Worm (Caenorhabditis elegans): ENCODE data around the gene col-20.
"Not testable (repeated sequence)": the region's sequence is repeated elsewhere in the genome, so short reads cannot be mapped to it uniquely, and the experiment has no call there.

Gene col-20

DNA sequence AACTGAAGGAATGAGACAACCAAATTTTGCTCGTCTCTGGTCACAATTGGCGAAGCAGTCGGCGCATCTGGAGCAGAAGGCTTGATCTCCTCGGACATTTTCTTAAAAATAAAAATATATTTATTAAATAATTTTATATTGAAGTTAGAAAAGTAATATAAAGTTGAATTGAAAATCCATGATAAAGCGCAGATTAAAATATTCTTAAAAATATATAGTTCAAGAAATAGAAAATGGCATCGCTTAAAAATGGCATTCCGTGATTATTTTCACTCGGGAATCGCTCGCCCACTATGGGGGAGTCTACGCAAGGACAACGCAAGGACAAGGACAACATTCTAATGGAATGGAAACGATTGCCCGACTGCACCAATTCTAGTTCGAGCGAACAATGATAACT lies 33.1 kb upstream of the col-20 start, which contains the start of gene sgt-1:
sgt-1 (minus strand) TSS at position 101 of the 400 bp plus-strand sequence.
- TF ChIP-seq nhr-11, nhr-77, ceh-82 (tag; optimal IDR thresholded peaks at IDR 0.05): not testable (repeated sequence)

- TF ChIP-seq ztf-11 (tag; optimal IDR thresholded peaks at IDR 0.05): no peak
- TF ChIP-seq aly-2 (tag; optimal IDR thresholded peaks at IDR 0.05): no peak
- no peak for TF ChIP-seq lsy-12 (tag; optimal IDR thresholded peaks at IDR 0.05)
- TF ChIP-seq lin-15B (tag; optimal IDR thresholded peaks at IDR 0.05): peak; percentile 33
- peak; percentile 52 for TF ChIP-seq ceh-28 (tag; optimal IDR thresholded peaks at IDR 0.05)
- no peak for TF ChIP-seq daf-12 (tag; optimal IDR thresholded peaks at IDR 0.05)
- peak; percentile 45 for TF ChIP-seq nhr-25 (tag; optimal IDR thresholded peaks at IDR 0.05)
- no peak for TF ChIP-seq eor-1 (tag; optimal IDR thresholded peaks at IDR 0.05)
- no peak for TF ChIP-seq nhr-28 (tag; optimal IDR thresholded peaks at IDR 0.05)
- no peak for TF ChIP-seq zag-1 (tag; optimal IDR thresholded peaks at IDR 0.05)
- no peak for TF ChIP-seq jun-1 (tag; optimal IDR thresholded peaks at IDR 0.05)
- no peak for TF ChIP-seq skn-1 (tag; optimal IDR thresholded peaks at IDR 0.05)
- peak; percentile 64 for TF ChIP-seq elt-2 (tag; optimal IDR thresholded peaks at IDR 0.05)
- no peak for TF ChIP-seq hmg-11 (tag; optimal IDR thresholded peaks at IDR 0.05)
- no peak for TF ChIP-seq nhr-76 (tag; optimal IDR thresholded peaks at IDR 0.05)
- TF ChIP-seq ceh-82 (tag; optimal IDR thresholded peaks at IDR 0.05): no peak
- no peak for TF ChIP-seq elt-1 (tag; optimal IDR thresholded peaks at IDR 0.05)
- no peak for TF ChIP-seq egl-27 (tag; optimal IDR thresholded peaks at IDR 0.05)
- TF ChIP-seq egl-5 (tag; optimal IDR thresholded peaks at IDR 0.05): no peak
- TF ChIP-seq nhr-77 (tag; optimal IDR thresholded peaks at IDR 0.05): no peak
- TF ChIP-seq snpc-4 (tag; optimal IDR thresholded peaks at IDR 0.05): no peak
- TF ChIP-seq unc-39 (tag; optimal IDR thresholded peaks at IDR 0.05): no peak
- no peak for TF ChIP-seq fos-1 (tag; optimal IDR thresholded peaks at IDR 0.05)
- TF ChIP-seq nhr-12 (tag; optimal IDR thresholded peaks at IDR 0.05): no peak
- peak; percentile 85 for TF ChIP-seq ama-1 (optimal IDR thresholded peaks at IDR 0.05)
- TF ChIP-seq ceh-9 (tag; optimal IDR thresholded peaks at IDR 0.05): no peak
- no peak for TF ChIP-seq sea-2 (GFP tag; optimal IDR thresholded peaks at IDR 0.05)
- no peak for TF ChIP-seq nhr-43 (tag; optimal IDR thresholded peaks at IDR 0.05; ENCODE audit: poor library complexity, severe bottlenecking)
- TF ChIP-seq fkh-10 (GFP tag; optimal IDR thresholded peaks at IDR 0.05): no peak
- no peak for TF ChIP-seq elt-3 (tag; optimal IDR thresholded peaks at IDR 0.05)
- peak; percentile 60 for TF ChIP-seq nfya-1 (tag; optimal IDR thresholded peaks at IDR 0.05; ENCODE audit: insufficient read depth)
- no peak for TF ChIP-seq unc-62 (GFP tag; optimal IDR thresholded peaks at IDR 0.05)
- no peak for TF ChIP-seq pqm-1 (tag; optimal IDR thresholded peaks at IDR 0.05)
- no peak for TF ChIP-seq nhr-11 (tag; optimal IDR thresholded peaks at IDR 0.05)
- no peak for TF ChIP-seq fkh-2 (tag; optimal IDR thresholded peaks at IDR 0.05)
- no peak for TF ChIP-seq lin-39 (tag; optimal IDR thresholded peaks at IDR 0.05)
- no peak for TF ChIP-seq mml-1 (tag; optimal IDR thresholded peaks at IDR 0.05)
- no peak for TF ChIP-seq R02D3.7 (tag; optimal IDR thresholded peaks at IDR 0.05)
- TF ChIP-seq nhr-67 (tag; optimal IDR thresholded peaks at IDR 0.05): no peak
- no peak for TF ChIP-seq nhr-23 (tag; optimal IDR thresholded peaks at IDR 0.05)
- TF ChIP-seq ceh-16 (tag; optimal IDR thresholded peaks at IDR 0.05): no peak
- TF ChIP-seq pha-4 (tag; optimal IDR thresholded peaks at IDR 0.05): peak; percentile 69
Observed at ce11 chrII:4902035-4902434, 31.4 kb upstream of the col-20 start, which contains the start of gene R05F9.9. Gene R05F9.9, minus strand, starts transcription at chrII:4902100.

ce11 chrII:4898529-4898928 lies 27.9 kb upstream of the col-20 start, which contains the start of gene msp-32:
Gene msp-32, plus strand, starts transcription at chrII:4898829.
- TF ChIP-seq zag-1, ceh-28, tbx-2 (tag; optimal IDR thresholded peaks at IDR 0.05): not testable (repeated sequence)

Measured in whole organism, L3 larva.